Fruit fly (Drosophila melanogaster) whole organism, embryonic: ENCODE data around the gene Glyat.

Experiments
- Adf1 ChIP-seq: fragments of 200-800 bp; sonication (Bioruptor generic); IDR thresholded peaks from 2 replicates; pipeline ENCODE4 v1.3.6; 2022; ENCODE audit warnings: missing biosample characterization, missing genetic modification characterization
- Atf-2 ChIP-seq: fragments of 200-800 bp; sonication (Bioruptor generic); optimal IDR thresholded peaks from 2 replicates; lab custom pipeline; 2016; ENCODE audit warnings: missing biosample characterization, missing genetic modification characterization
- B-H1 ChIP-seq: fragments of 200-800 bp; sonication (Bioruptor generic); IDR thresholded peaks from 3 replicates; pipeline ENCODE4 v1.3.6; 2022; ENCODE audit warnings: missing biosample characterization, missing genetic modification characterization
- BEAF-32 ChIP-seq: fragments of 200-800 bp; sonication (Bioruptor generic); optimal IDR thresholded peaks from 3 replicates; lab custom pipeline; 2017; ENCODE audit warnings: missing biosample characterization, missing genetic modification characterization, mild to moderate bottlenecking, moderate library complexity, missing genetic modification reagents
- C15 ChIP-seq: fragments of 200-800 bp; sonication (Bioruptor generic); IDR thresholded peaks from 3 replicates; pipeline ENCODE4 v1.3.6; 2022; ENCODE audit warnings: missing biosample characterization, missing genetic modification characterization
- CG10274 ChIP-seq: fragments of 200-800 bp; sonication (Bioruptor generic); optimal IDR thresholded peaks from 3 replicates; lab custom pipeline; 2017; ENCODE audit warnings: missing biosample characterization, mild to moderate bottlenecking, missing genetic modification characterization
- CG10959 ChIP-seq: fragments of 200-800 bp; sonication (Bioruptor generic); IDR thresholded peaks from 2 replicates; pipeline ENCODE4 v1.3.6; 2022; ENCODE audit warnings: missing biosample characterization, missing genetic modification characterization
- CG11504 ChIP-seq: fragments of 200-800 bp; sonication (Bioruptor generic); optimal IDR thresholded peaks from 3 replicates; lab custom pipeline; 2019; ENCODE audit warnings: missing biosample characterization, mild to moderate bottlenecking, missing genetic modification characterization, moderate library complexity
- CG12104 ChIP-seq: fragments of 200-800 bp; sonication (Bioruptor generic); optimal IDR thresholded peaks from 3 replicates; lab custom pipeline; 2016; ENCODE audit warnings: missing biosample characterization, missing genetic modification characterization
- CG13296 ChIP-seq: fragments of 200-800 bp; sonication (Bioruptor generic); optimal IDR thresholded peaks from 3 replicates; lab custom pipeline; 2018; ENCODE audit warnings: missing biosample characterization, mild to moderate bottlenecking, missing genetic modification characterization
- CG17361 ChIP-seq: fragments of 200-800 bp; sonication (Bioruptor generic); IDR thresholded peaks from 3 replicates; pipeline ENCODE4 v1.3.6; 2022; ENCODE audit warnings: missing biosample characterization, missing genetic modification characterization
- CG18764 ChIP-seq: fragments of 200-800 bp; sonication (Bioruptor generic); optimal IDR thresholded peaks from 3 replicates; lab custom pipeline; 2016; ENCODE audit warnings: missing biosample characterization, missing genetic modification characterization
- CG30431 ChIP-seq: fragments of 200-800 bp; sonication (Bioruptor generic); optimal IDR thresholded peaks from 2 replicates; lab custom pipeline; 2017; ENCODE audit warnings: missing biosample characterization, missing genetic modification characterization
- CG31388 ChIP-seq: fragments of 200-800 bp; sonication (Bioruptor generic); optimal IDR thresholded peaks from 2 replicates; lab custom pipeline; 2016; ENCODE audit warnings: missing biosample characterization, missing genetic modification characterization
- CG4424 ChIP-seq: fragments of 200-800 bp; sonication (Bioruptor generic); optimal IDR thresholded peaks from 3 replicates; lab custom pipeline; 2016; ENCODE audit warnings: missing biosample characterization, missing genetic modification characterization
- CG4707 ChIP-seq: fragments of 200-800 bp; sonication (Bioruptor generic); optimal IDR thresholded peaks from 2 replicates; lab custom pipeline; 2018; ENCODE audit warnings: missing biosample characterization, mild to moderate bottlenecking, missing genetic modification characterization, moderate library complexity
- CG4730 ChIP-seq: fragments of 200-800 bp; sonication (Bioruptor generic); IDR thresholded peaks from 2 replicates; pipeline ENCODE4 v1.3.6; 2022; ENCODE audit warnings: missing biosample characterization, missing genetic modification characterization
- CG8281 ChIP-seq: fragments of 200-800 bp; sonication (Bioruptor generic); optimal IDR thresholded peaks from 2 replicates; lab custom pipeline; 2018; ENCODE audit warnings: missing biosample characterization, mild to moderate bottlenecking, missing genetic modification characterization, moderate library complexity
- CG8359 ChIP-seq: fragments of 200-800 bp; sonication (Bioruptor generic); optimal IDR thresholded peaks from 2 replicates; lab custom pipeline; 2017; ENCODE audit warnings: missing biosample characterization, mild to moderate bottlenecking, missing genetic modification characterization, borderline replicate concordance
- CG9932 ChIP-seq: fragments of 200-800 bp; sonication (Bioruptor generic); IDR thresholded peaks from 2 replicates; pipeline ENCODE4 v1.3.6; 2022; ENCODE audit warnings: missing biosample characterization, missing genetic modification characterization
- D19A ChIP-seq: fragments of 200-800 bp; optimal IDR thresholded peaks from 3 replicates; lab custom pipeline; 2019; ENCODE audit warnings: missing biosample characterization, mild to moderate bottlenecking, missing genetic modification characterization, moderate library complexity
- E2f2 ChIP-seq: fragments of 200-800 bp; sonication (Bioruptor generic); IDR thresholded peaks from 2 replicates; pipeline ENCODE4 v1.3.6; 2022; ENCODE audit warnings: missing biosample characterization, missing genetic modification characterization
- H15 ChIP-seq: fragments of 200-800 bp; sonication (Bioruptor generic); IDR thresholded peaks from 3 replicates; pipeline ENCODE4 v1.3.6; 2022; ENCODE audit warnings: missing biosample characterization, missing genetic modification characterization
- HLH54F ChIP-seq: fragments of 200-800 bp; sonication (Bioruptor generic); optimal IDR thresholded peaks from 3 replicates; lab custom pipeline; 2016; ENCODE audit warnings: missing biosample characterization, missing genetic modification characterization
- Hr51 ChIP-seq, 2 experiments: fragments of 200-800 bp; sonication (Bioruptor generic); optimal IDR thresholded peaks; 2 replicates in 1 of 2; 3 replicates in 1 of 2; lab custom pipeline; 2016 to 2018; ENCODE audit warnings: missing biosample characterization in 2 of 2, missing genetic modification characterization in 2 of 2, mild to moderate bottlenecking in 1 of 2, moderate library complexity in 1 of 2
- Rx ChIP-seq: fragments of 200-800 bp; sonication (Bioruptor generic); IDR thresholded peaks from 2 replicates; pipeline ENCODE4 v1.3.6; 2022; ENCODE audit warnings: missing biosample characterization, missing genetic modification characterization
- Side ChIP-seq: fragments of 200-800 bp; sonication (Bioruptor generic); optimal IDR thresholded peaks from 2 replicates; lab custom pipeline; 2016; ENCODE audit warnings: missing biosample characterization, missing genetic modification characterization
- Sin3A ChIP-seq: fragments of >200 bp; optimal IDR thresholded peaks from 2 replicates; lab custom pipeline; 2018
- Sox100B ChIP-seq: fragments of 200-800 bp; sonication (Bioruptor generic); optimal IDR thresholded peaks from 3 replicates; lab custom pipeline; 2018; ENCODE audit warnings: missing biosample characterization, mild to moderate bottlenecking, missing genetic modification characterization
- Taf1 ChIP-seq: fragments of 200-800 bp; sonication (Bioruptor generic); IDR thresholded peaks from 2 replicates; pipeline ENCODE4 v1.3.6; 2022; ENCODE audit warnings: missing biosample characterization, missing genetic modification characterization
- ato ChIP-seq: fragments of 200-800 bp; sonication (Bioruptor generic); IDR thresholded peaks from 2 replicates; pipeline ENCODE4 v1.3.6; 2022; ENCODE audit warnings: missing biosample characterization, missing genetic modification characterization; ENCODE audit not compliant: partially characterized antibody
- az2 ChIP-seq: fragments of 200-800 bp; sonication (Bioruptor generic); optimal IDR thresholded peaks from 3 replicates; lab custom pipeline; 2016; ENCODE audit warnings: missing biosample characterization, missing genetic modification characterization
- chif ChIP-seq, 2 experiments: fragments of 200-800 bp; sonication (Bioruptor generic); optimal IDR thresholded peaks; 3 replicates each; lab custom pipeline; 2016; ENCODE audit warnings: missing biosample characterization in 2 of 2, missing genetic modification characterization in 2 of 2
- ci ChIP-seq: fragments of 200-800 bp; sonication (Bioruptor generic); IDR thresholded peaks from 3 replicates; pipeline ENCODE4 v1.3.6; 2022; ENCODE audit warnings: missing biosample characterization, missing genetic modification characterization
- crol ChIP-seq: fragments of 200-800 bp; sonication (Bioruptor generic); IDR thresholded peaks from 2 replicates; pipeline ENCODE4 v1.3.6; 2022; ENCODE audit warnings: missing biosample characterization, missing genetic modification characterization
- dimm ChIP-seq: fragments of 200-800 bp; sonication (Bioruptor generic); IDR thresholded peaks from 2 replicates; pipeline ENCODE4 v1.3.6; 2022; ENCODE audit warnings: missing biosample characterization, missing genetic modification characterization
- esg ChIP-seq: fragments of 200-800 bp; sonication (Bioruptor generic); conservative IDR thresholded peaks from 2 replicates; pipeline ENCODE4 v1.3.6; 2022; ENCODE audit warnings: missing biosample characterization, missing genetic modification characterization
- fu2 ChIP-seq: fragments of 200-800 bp; sonication (Bioruptor generic); optimal IDR thresholded peaks from 2 replicates; lab custom pipeline; 2016; ENCODE audit warnings: missing biosample characterization, missing genetic modification characterization
- gsb ChIP-seq: fragments of 200-800 bp; sonication (Bioruptor generic); IDR thresholded peaks from 2 replicates; pipeline ENCODE4 v1.3.6; 2022; ENCODE audit warnings: missing biosample characterization, missing genetic modification characterization
- gsb-n ChIP-seq: fragments of 200-800 bp; sonication (Bioruptor generic); optimal IDR thresholded peaks from 3 replicates; lab custom pipeline; 2018; ENCODE audit warnings: missing biosample characterization, mild to moderate bottlenecking, missing genetic modification characterization
- jumu ChIP-seq: fragments of 200-800 bp; sonication (Bioruptor generic); optimal IDR thresholded peaks from 3 replicates; lab custom pipeline; 2016; ENCODE audit warnings: missing biosample characterization, missing genetic modification characterization
- maf-S ChIP-seq: fragments of 200-800 bp; sonication (Bioruptor generic); optimal IDR thresholded peaks from 2 replicates; lab custom pipeline; 2016; ENCODE audit warnings: missing biosample characterization, missing genetic modification characterization
- nerfin-1 ChIP-seq: fragments of 200-800 bp; sonication (Bioruptor generic); optimal IDR thresholded peaks from 3 replicates; lab custom pipeline; 2019; ENCODE audit warnings: missing biosample characterization, mild to moderate bottlenecking, missing genetic modification characterization, moderate library complexity
- onecut ChIP-seq: fragments of 200-800 bp; sonication (Bioruptor generic); IDR thresholded peaks from 2 replicates; pipeline ENCODE4 v1.3.6; 2022; ENCODE audit warnings: missing biosample characterization, missing genetic modification characterization
- prd ChIP-seq, 3 experiments: fragments of >200 bp in 2 of 3; fragments of 200-800 bp in 1 of 3; sonication (Bioruptor generic) in 1 of 3; optimal IDR thresholded peaks in 2 of 3; IDR thresholded peaks in 1 of 3; 2 replicates in 2 of 3; 3 replicates in 1 of 3; pipeline versions ENCODE4 v1.3.6 to Lab custom; 2017 to 2022; ENCODE audit warnings: missing biosample characterization in 1 of 3, missing genetic modification characterization in 1 of 3
- ranshi ChIP-seq: fragments of 200-800 bp; sonication (Bioruptor generic); IDR thresholded peaks from 2 replicates; pipeline ENCODE4 v1.3.6; 2022; ENCODE audit warnings: missing biosample characterization, missing genetic modification characterization
- sens ChIP-seq: fragments of 200-800 bp; sonication (Bioruptor generic); peaks from one replicate; lab custom pipeline; 2016; ENCODE audit warnings: missing biosample characterization, missing genetic modification characterization
- seq ChIP-seq: fragments of 200-800 bp; sonication (Bioruptor generic); IDR thresholded peaks from 2 replicates; pipeline ENCODE4 v1.3.6; 2022; ENCODE audit warnings: missing biosample characterization, missing genetic modification characterization
- wek ChIP-seq: fragments of 200-800 bp; sonication (Bioruptor generic); optimal IDR thresholded peaks from 3 replicates; lab custom pipeline; 2018; ENCODE audit warnings: missing biosample characterization, mild to moderate bottlenecking, missing genetic modification characterization, moderate library complexity
- z ChIP-seq: fragments of 200-800 bp; sonication (Bioruptor generic); IDR thresholded peaks from 3 replicates; pipeline ENCODE4 v1.3.6; 2022; ENCODE audit warnings: missing biosample characterization, missing genetic modification characterization
- zen ChIP-seq: fragments of 200-800 bp; sonication (Bioruptor generic); optimal IDR thresholded peaks from 3 replicates; lab custom pipeline; 2018; ENCODE audit warnings: missing biosample characterization, mild to moderate bottlenecking, missing genetic modification characterization, moderate library complexity

Glyat gene

dm6 chr2L:8034734-8035133 lies 24.3 kb upstream of the Glyat start (continued):
- TF ChIP-seq Sox100B (GFP tag; lab: Kevin White, UChicago) (peak; percentile 47), Hr51 (GFP tag; optimal IDR thresholded peaks at IDR 0.05; lab: Kevin White, UChicago) (peak; percentile 15 to 77), CG12104 (GFP tag; lab: Kevin White, UChicago) (peak; percentile 18), CG30431 (peak; percentile 4), Rx (peak; percentile 25; the same call in 1 of the 2 replicates), CG4424 (GFP tag; lab: Kevin White, UChicago) (peak; percentile 12), E2f2 (GFP tag; lab: Robert Waterston, UW) (peak; percentile 54), maf-S (GFP tag; lab: Kevin White, UChicago) (peak; percentile 5), az2 (GFP tag; lab: Kevin White, UChicago) (peak; percentile 51), nerfin-1 (tag; lab: Kevin White, UChicago) (peak; percentile 9), ranshi (GFP tag; lab: Robert Waterston, UW) (peak; percentile 52), seq (GFP tag; lab: Robert Waterston, UW) (peak; percentile 78), CG8359 (GFP tag; lab: Kevin White, UChicago) (no peak), Sin3A (no peak), CG17361 (GFP tag; lab: Robert Waterston, UW) (peak; percentile 58), D19A (tag; lab: Kevin White, UChicago) (peak; percentile 61), gsb-n (tag; lab: Kevin White, UChicago) (peak; percentile 20), zen (tag; lab: Kevin White, UChicago) (no peak), onecut (GFP tag; lab: Robert Waterston, UW) (0 out of 2 replicates have a peak, but pooled peaks have one; percentile 38), Taf1 (0 out of 2 replicates have a peak, but pooled peaks have one; percentile 7), C15 (0 out of 3 replicates have a peak, but pooled peaks have one; percentile 26), CG10274 (GFP tag; lab: Kevin White, UChicago) (peak; percentile 10), CG4707 (GFP tag; lab: Kevin White, UChicago) (peak; percentile 35), B-H1 (GFP tag; lab: Robert Waterston, UW) (peak; percentile 43; the same call in 2 of the 3 replicates), CG10959 (GFP tag; lab: Robert Waterston, UW) (peak; percentile 37; the same call in 1 of the 2 replicates), chif (GFP tag; optimal IDR thresholded peaks at IDR 0.05; lab: Kevin White, UChicago) (peak; percentile 22 to 24), CG9932 (GFP tag; lab: Robert Waterston, UW) (peak; percentile 31; the same call in 1 of the 2 replicates), CG13296 (peak; percentile 53), jumu (GFP tag; lab: Kevin White, UChicago) (peak; percentile 9), gsb (GFP tag; lab: Robert Waterston, UW) (no peak), BEAF-32 (GFP tag; lab: Kevin White, UChicago) (no peak), prd (optimal IDR thresholded peaks at IDR 0.05; lab: Kevin White, UChicago) (no peak), prd (GFP tag; IDR thresholded peaks at IDR 0.05; lab: Robert Waterston, UW) (peak; percentile 74; the same call in 2 of the 3 replicates), fu2 (GFP tag; lab: Kevin White, UChicago) (no peak), CG4730 (GFP tag; lab: Robert Waterston, UW) (0 out of 2 replicates have a peak, but pooled peaks have one; percentile 7), CG31388 (no peak), Adf1 (peak; percentile 13; the same call in 1 of the 2 replicates), z (GFP tag; lab: Robert Waterston, UW) (no peak), CG18764 (GFP tag; lab: Kevin White, UChicago) (peak; percentile 4), Side (peak; percentile 41), H15 (GFP tag; lab: Robert Waterston, UW) (peak; percentile 61; the same call in 2 of the 3 replicates), esg (GFP tag; lab: Robert Waterston, UW) (peak; percentile 72), crol (GFP tag; lab: Robert Waterston, UW) (no peak), wek (peak; percentile 29), ato (GFP tag; lab: Robert Waterston, UW) (no peak), Atf-2 (peak; percentile 28), ci (GFP tag; lab: Robert Waterston, UW) (peak; percentile 77), sens (GFP tag; lab: Kevin White, UChicago) (peak; percentile 92), CG8281 (tag; lab: Kevin White, UChicago) (no peak), HLH54F (GFP tag; lab: Kevin White, UChicago) (peak; percentile 20), CG11504 (tag; lab: Kevin White, UChicago) (peak; percentile 79), dimm (0 out of 2 replicates have a peak, but pooled peaks have one; percentile 14)
